Worm (Caenorhabditis elegans) whole organism, young adult: ENCODE results near the gene H40L08.3.

Experiments
- B0035.1 ChIP-seq: sonication (generic microtip); optimal IDR thresholded peaks from 2 replicates; lab custom pipeline; 2016; ENCODE audit warnings: missing genetic modification characterization, mild to moderate bottlenecking, missing compliant biosample characterization, missing genotype, missing genetic modification reagents
- C06A6.2 ChIP-seq: fragments of 200-800 bp; sonication (Bioruptor generic); conservative IDR thresholded peaks from 2 replicates; pipeline ENCODE4 v1.3.6; 2022; ENCODE audit warnings: missing genetic modification characterization, missing compliant biosample characterization
- D2030.7 ChIP-seq: fragments of 200-800 bp; sonication (Bioruptor generic); IDR thresholded peaks from 2 replicates; pipeline ENCODE4 v1.3.6; 2022; ENCODE audit warnings: missing genetic modification reagents, missing genetic modification characterization, missing compliant biosample characterization
- F10E7.11 ChIP-seq: sonication (generic microtip); optimal IDR thresholded peaks from 2 replicates; lab custom pipeline; 2017; ENCODE audit warnings: mild to moderate bottlenecking, missing genetic modification characterization, moderate library complexity, missing compliant biosample characterization
- F49E8.2 ChIP-seq: sonication (generic microtip); optimal IDR thresholded peaks from 3 replicates; lab custom pipeline; 2017; ENCODE audit warnings: missing genetic modification characterization, mild to moderate bottlenecking, missing compliant biosample characterization, antibody characterized with exemption, moderate library complexity; ENCODE audit not compliant: insufficient read depth
- K11D2.4 ChIP-seq: fragments of 200-800 bp; sonication (Bioruptor generic); IDR thresholded peaks from 2 replicates; pipeline ENCODE4 v1.3.6; 2022; ENCODE audit warnings: missing genetic modification reagents, missing genetic modification characterization, missing compliant biosample characterization
- K12H6.12 ChIP-seq: fragments of 200-800 bp; sonication (Bioruptor generic); optimal IDR thresholded peaks from 2 replicates; lab custom pipeline; 2018; ENCODE audit warnings: mild to moderate bottlenecking, missing genetic modification characterization, missing compliant biosample characterization
- Y53G8AR.9 ChIP-seq: fragments of 200-800 bp; sonication (Bioruptor generic); conservative IDR thresholded peaks from 2 replicates; pipeline ENCODE4 v1.3.6; 2022; ENCODE audit warnings: missing genetic modification reagents, missing genetic modification characterization, missing compliant biosample characterization
- Y56A3A.18 ChIP-seq: fragments of 200-800 bp; sonication (Bioruptor generic); IDR thresholded peaks from 2 replicates; pipeline ENCODE4 v1.3.6; 2022; ENCODE audit warnings: missing genetic modification reagents, missing genetic modification characterization, missing compliant biosample characterization
- Y79H2A.3 ChIP-seq: fragments of 200-800 bp; sonication (Bioruptor generic); conservative IDR thresholded peaks from 2 replicates; pipeline ENCODE4 v1.3.6; 2022; ENCODE audit warnings: missing genetic modification reagents, missing genetic modification characterization, missing compliant biosample characterization
- Y95B8A.8 ChIP-seq: fragments of 200-800 bp; sonication (Bioruptor generic); IDR thresholded peaks from 2 replicates; pipeline ENCODE4 v1.3.6; 2022; ENCODE audit warnings: missing genetic modification reagents, missing genetic modification characterization, missing compliant biosample characterization
- aptf-2 ChIP-seq: fragments of 200-800 bp; sonication (Bioruptor generic); conservative IDR thresholded peaks from 2 replicates; pipeline ENCODE4 v1.3.6; 2022; ENCODE audit warnings: missing genetic modification reagents, missing genetic modification characterization, missing compliant biosample characterization
- atf-7 ChIP-seq: sonication (generic microtip); optimal IDR thresholded peaks from 2 replicates; lab custom pipeline; 2017; ENCODE audit warnings: mild to moderate bottlenecking, missing genetic modification characterization, missing compliant biosample characterization
- ceh-58 ChIP-seq: fragments of 200-800 bp; sonication (Bioruptor generic); IDR thresholded peaks from 2 replicates; pipeline ENCODE4 v1.3.6; 2022; ENCODE audit warnings: missing genetic modification characterization, missing compliant biosample characterization
- chd-7 ChIP-seq: sonication (generic microtip); optimal IDR thresholded peaks from 2 replicates; lab custom pipeline; 2016; ENCODE audit warnings: mild to moderate bottlenecking, missing genetic modification characterization, moderate library complexity, missing compliant biosample characterization
- die-1 ChIP-seq: sonication (generic microtip); optimal IDR thresholded peaks from 2 replicates; lab custom pipeline; 2016; ENCODE audit warnings: missing genotype, mild to moderate bottlenecking, missing genetic modification characterization, missing compliant biosample characterization
- dox-1 ChIP-seq: fragments of 200-800 bp; sonication (Bioruptor generic); IDR thresholded peaks from 2 replicates; pipeline ENCODE4 v1.3.6; 2022; ENCODE audit warnings: missing genetic modification reagents, missing genetic modification characterization, missing compliant biosample characterization
- dpff-1 ChIP-seq: sonication (generic microtip); optimal IDR thresholded peaks from 2 replicates; lab custom pipeline; 2017; ENCODE audit warnings: mild to moderate bottlenecking, missing genetic modification characterization, missing compliant biosample characterization
- efl-1 ChIP-seq: fragments of 150-350 bp; optimal IDR thresholded peaks from 2 replicates; lab custom pipeline; 2014; ENCODE audit warnings: missing biosample characterization, missing genetic modification reagents, missing genetic modification characterization
- egrh-3 ChIP-seq: fragments of 200-800 bp; sonication (Bioruptor generic); IDR thresholded peaks from 2 replicates; pipeline ENCODE4 v1.3.6; 2022; ENCODE audit warnings: missing genetic modification reagents, missing genetic modification characterization, missing compliant biosample characterization
- ets-4 ChIP-seq: fragments of 200-800 bp; sonication (Bioruptor generic); optimal IDR thresholded peaks from 2 replicates; lab custom pipeline; 2018; ENCODE audit warnings: mild to moderate bottlenecking, missing genetic modification characterization, missing compliant biosample characterization
- let-526 ChIP-seq: fragments of 200-800 bp; sonication (Bioruptor generic); IDR thresholded peaks from 2 replicates; pipeline ENCODE4 v1.3.6; 2022; ENCODE audit warnings: missing genetic modification reagents, missing genetic modification characterization, missing compliant biosample characterization
- lin-40 ChIP-seq: sonication (generic microtip); optimal IDR thresholded peaks from 2 replicates; lab custom pipeline; 2016; ENCODE audit warnings: missing genetic modification characterization, mild to moderate bottlenecking, missing compliant biosample characterization, missing genotype, missing genetic modification reagents
- lin-54 ChIP-seq: fragments of 200-800 bp; sonication (Bioruptor generic); optimal IDR thresholded peaks from 2 replicates; lab custom pipeline; 2018; ENCODE audit warnings: mild to moderate bottlenecking, missing genetic modification characterization, missing compliant biosample characterization
- mel-28 ChIP-seq: sonication (generic microtip); optimal IDR thresholded peaks from 2 replicates; lab custom pipeline; 2016; ENCODE audit warnings: borderline replicate concordance, mild to moderate bottlenecking, missing genetic modification characterization, missing compliant biosample characterization
- nhr-90 ChIP-seq: sonication (generic microtip); optimal IDR thresholded peaks from 2 replicates; lab custom pipeline; 2016; ENCODE audit warnings: missing genotype, mild to moderate bottlenecking, missing genetic modification characterization, missing compliant biosample characterization
- rcor-1 ChIP-seq: fragments of 200-800 bp; sonication (Bioruptor generic); IDR thresholded peaks from 2 replicates; pipeline ENCODE4 v1.3.6; 2022; ENCODE audit warnings: missing genetic modification reagents, missing genetic modification characterization, missing compliant biosample characterization
- rec-8 ChIP-seq, 2 experiments: sonication (generic microtip); optimal IDR thresholded peaks; 2 replicates each; lab custom pipeline; 2016; ENCODE audit warnings: mild to moderate bottlenecking in 2 of 2, missing genetic modification characterization in 2 of 2, missing genetic modification reagents in 2 of 2, missing genotype in 2 of 2, missing biosample characterization in 1 of 2, missing compliant biosample characterization in 1 of 2, moderate library complexity in 1 of 2
- sea-2 ChIP-seq: fragments of 200-800 bp; sonication (Bioruptor generic); IDR thresholded peaks from 2 replicates; pipeline ENCODE4 v1.3.6; 2022; ENCODE audit warnings: missing genetic modification characterization, missing compliant biosample characterization
- sptf-2 ChIP-seq: fragments of 200-800 bp; sonication (Bioruptor generic); optimal IDR thresholded peaks from 2 replicates; lab custom pipeline; 2018; ENCODE audit warnings: mild to moderate bottlenecking, missing genetic modification characterization, missing compliant biosample characterization
- unc-62 ChIP-seq: fragments of 150-350 bp; optimal IDR thresholded peaks from 2 replicates; lab custom pipeline; 2014; ENCODE audit warnings: missing biosample characterization, missing genetic modification reagents, missing genetic modification characterization
- xnd-1 ChIP-seq: sonication (generic microtip); optimal IDR thresholded peaks from 2 replicates; lab custom pipeline; 2016; ENCODE audit warnings: missing genotype, missing genetic modification reagents, missing genetic modification characterization, missing compliant biosample characterization
- zfh-2 ChIP-seq: fragments of 200-800 bp; sonication (Bioruptor generic); conservative IDR thresholded peaks from 2 replicates; pipeline ENCODE4 v1.3.6; 2022; ENCODE audit warnings: missing genetic modification reagents, missing genetic modification characterization, missing compliant biosample characterization
- zim-3 ChIP-seq: sonication (generic microtip); optimal IDR thresholded peaks from 2 replicates; lab custom pipeline; 2017; ENCODE audit warnings: mild to moderate bottlenecking, missing genetic modification characterization, moderate library complexity, missing compliant biosample characterization
- ztf-22 ChIP-seq: fragments of 200-800 bp; sonication (Bioruptor generic); optimal IDR thresholded peaks from 2 replicates; lab custom pipeline; 2018; ENCODE audit warnings: mild to moderate bottlenecking, missing genetic modification characterization, moderate library complexity, missing compliant biosample characterization
- ztf-25 ChIP-seq: fragments of 200-800 bp; sonication (Bioruptor generic); IDR thresholded peaks from 2 replicates; pipeline ENCODE4 v1.3.6; 2022; ENCODE audit warnings: missing genetic modification reagents, missing genetic modification characterization, missing compliant biosample characterization
- ztf-26 ChIP-seq: sonication (generic microtip); optimal IDR thresholded peaks from 2 replicates; lab custom pipeline; 2017; ENCODE audit warnings: missing genetic modification characterization, missing compliant biosample characterization

H40L08.3 gene

DNA sequence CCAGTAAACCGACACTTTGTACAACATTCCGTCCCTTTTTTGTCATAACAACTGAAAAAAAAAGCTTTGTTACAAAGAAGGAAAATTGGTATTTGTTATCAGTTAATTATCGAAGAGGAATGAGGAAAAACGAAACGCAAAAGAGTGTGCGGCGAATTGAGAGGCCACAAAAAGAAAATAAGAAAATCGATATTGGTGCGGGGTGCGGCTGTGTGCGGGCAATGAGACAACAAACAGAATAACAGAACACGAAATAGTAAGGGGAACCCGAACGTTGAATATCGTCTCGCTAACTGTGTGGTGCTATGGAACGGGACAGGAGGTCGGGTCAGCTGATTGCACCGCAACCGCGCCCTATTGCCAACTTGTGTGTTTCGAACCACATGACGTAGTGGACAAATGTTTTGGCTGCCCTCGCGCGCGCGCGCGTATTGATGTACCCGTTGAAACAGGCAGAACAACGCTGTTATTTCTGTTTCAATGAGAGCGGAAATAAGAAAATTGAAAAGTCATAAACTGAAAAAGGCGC, 35.3 kb downstream of the H40L08.3 start, which contains the start of gene C18B12.4 (continued):
- TF ChIP-seq B0035.1 (no peak), K12H6.12 (tag; lab: Kevin White, UChicago) (peak; percentile 89), mel-28 (no peak), F10E7.11 (tag; lab: Kevin White, UChicago) (no peak), xnd-1 (tag; lab: Kevin White, UChicago) (no peak), Y95B8A.8 (GFP tag; lab: Robert Waterston, UW) (0 out of 2 replicates have a peak, but pooled peaks have one; percentile 30), Y53G8AR.9 (GFP tag; lab: Robert Waterston, UW) (no peak; the same call in 1 of the 2 replicates), let-526 (GFP tag; lab: Robert Waterston, UW) (peak; percentile 64; the same call in 1 of the 2 replicates), rec-8 (tag; optimal IDR thresholded peaks at IDR 0.05; lab: Kevin White, UChicago) (no peak), F49E8.2 (tag; lab: Kevin White, UChicago) (no peak), chd-7 (tag; lab: Kevin White, UChicago) (peak; percentile 87), Y56A3A.18 (GFP tag; lab: Robert Waterston, UW) (peak; percentile 39; the same call in 1 of the 2 replicates), sea-2 (no peak), dox-1 (GFP tag; lab: Robert Waterston, UW) (peak; percentile 92), zfh-2 (GFP tag; lab: Robert Waterston, UW) (peak; percentile 98), egrh-3 (no peak; the same call in 1 of the 2 replicates), rcor-1 (GFP tag; lab: Robert Waterston, UW) (peak; percentile 75), C06A6.2 (peak; percentile 55; the same call in 1 of the 2 replicates), efl-1 (GFP tag; lab: Kevin White, UChicago) (peak; percentile 60), aptf-2 (GFP tag; lab: Robert Waterston, UW) (no peak), lin-40 (tag; lab: Kevin White, UChicago) (peak; percentile 85), nhr-90 (peak; percentile 46), ceh-58 (GFP tag; lab: Robert Waterston, UW) (no peak), ets-4 (GFP tag; lab: Kevin White, UChicago) (peak; percentile 21), ztf-25 (GFP tag; lab: Robert Waterston, UW) (no peak), atf-7 (peak; percentile 69), ztf-22 (peak; percentile 47), lin-54 (GFP tag; lab: Kevin White, UChicago) (peak; percentile 59), dpff-1 (tag; lab: Kevin White, UChicago) (no peak), Y79H2A.3 (GFP tag; lab: Robert Waterston, UW) (no peak), zim-3 (no peak)

ce11 chrX:15039696-15040212, 36.1 kb downstream of the H40L08.3 start:
- TF ChIP-seq die-1 (tag; lab: Kevin White, UChicago) (no peak), K11D2.4 (GFP tag; lab: Robert Waterston, UW) (no peak), D2030.7 (GFP tag; lab: Robert Waterston, UW) (no peak), unc-62 (GFP tag; lab: Kevin White, UChicago) (no peak), ztf-26 (no peak), sptf-2 (GFP tag; lab: Kevin White, UChicago) (no peak), mel-28 (no peak)
